Fruit fly (Drosophila melanogaster) Kc167 (cell line): ENCODE results near the gene CG11674.

ENCODE experiments used
- Myc ChIP-seq: fragments of >200 bp; optimal IDR thresholded peaks from 2 replicates; lab custom pipeline; 2017; ENCODE audit warnings: missing external identifiers
- Sin3A ChIP-seq: fragments of >200 bp; optimal IDR thresholded peaks from 2 replicates; lab custom pipeline; 2018; ENCODE audit warnings: missing external identifiers
- h ChIP-seq: fragments of >200 bp; optimal IDR thresholded peaks from 3 replicates; lab custom pipeline; 2018; ENCODE audit warnings: missing external identifiers
- insv ChIP-seq: fragments of >200 bp; optimal IDR thresholded peaks from 3 replicates; lab custom pipeline; 2018; ENCODE audit warnings: missing external identifiers
- psq ChIP-seq: fragments of >200 bp; optimal IDR thresholded peaks from 2 replicates; lab custom pipeline; 2017; ENCODE audit warnings: missing external identifiers
- ttk ChIP-seq: sonication (Bioruptor generic); optimal IDR thresholded peaks from 2 replicates; lab custom pipeline; 2017; ENCODE audit warnings: missing external identifiers

The CG11674 gene

DNA sequence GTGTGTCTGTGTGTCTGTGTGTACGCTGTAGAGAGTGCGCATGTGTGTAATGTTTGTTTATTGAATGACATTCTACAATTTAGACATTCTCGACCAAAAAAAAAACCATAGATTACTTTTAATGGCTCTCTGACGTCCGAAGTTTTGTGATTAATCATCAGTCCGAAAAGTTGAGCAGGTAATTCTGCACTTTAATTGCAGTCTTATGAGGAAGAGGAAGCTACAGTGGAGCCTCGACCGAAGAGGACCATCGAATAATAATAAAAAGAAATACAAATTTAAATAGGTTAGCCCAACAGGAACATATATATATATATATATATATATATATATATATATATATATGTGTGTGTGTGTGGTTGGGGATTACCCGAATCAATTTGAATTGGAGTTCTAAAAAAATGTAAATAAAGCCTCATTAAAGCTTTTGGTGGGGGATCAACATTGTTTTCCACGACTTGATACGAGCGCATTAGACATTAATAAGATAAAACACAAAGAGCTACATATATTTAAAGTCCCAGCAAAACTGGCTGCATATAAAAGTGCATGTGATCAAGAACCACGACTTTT lies 16.4 kb downstream of the CG11674 start:
- TF ChIP-seq Myc (no peak), ttk (no peak)

- TF ChIP-seq h (no peak), insv (lab: Kevin White, UChicago) (no peak), Myc (no peak), psq (lab: Kevin White, UChicago) (no peak), Sin3A (lab: Kevin White, UChicago) (no peak), ttk (no peak)
Measured at dm6 chrX:14208426-14209208, 17.1 kb downstream of the CG11674 start.

- TF ChIP-seq psq (lab: Kevin White, UChicago) (no peak), Sin3A (lab: Kevin White, UChicago) (no peak), Myc (no peak), h (no peak), insv (lab: Kevin White, UChicago) (no peak), ttk (no peak)
Measured at dm6 chrX:14201178-14201577, 24.5 kb downstream of the CG11674 start, which contains the start of gene Prp16. TSS of gene Prp16 (plus strand) at chrX:14201362.

DNA sequence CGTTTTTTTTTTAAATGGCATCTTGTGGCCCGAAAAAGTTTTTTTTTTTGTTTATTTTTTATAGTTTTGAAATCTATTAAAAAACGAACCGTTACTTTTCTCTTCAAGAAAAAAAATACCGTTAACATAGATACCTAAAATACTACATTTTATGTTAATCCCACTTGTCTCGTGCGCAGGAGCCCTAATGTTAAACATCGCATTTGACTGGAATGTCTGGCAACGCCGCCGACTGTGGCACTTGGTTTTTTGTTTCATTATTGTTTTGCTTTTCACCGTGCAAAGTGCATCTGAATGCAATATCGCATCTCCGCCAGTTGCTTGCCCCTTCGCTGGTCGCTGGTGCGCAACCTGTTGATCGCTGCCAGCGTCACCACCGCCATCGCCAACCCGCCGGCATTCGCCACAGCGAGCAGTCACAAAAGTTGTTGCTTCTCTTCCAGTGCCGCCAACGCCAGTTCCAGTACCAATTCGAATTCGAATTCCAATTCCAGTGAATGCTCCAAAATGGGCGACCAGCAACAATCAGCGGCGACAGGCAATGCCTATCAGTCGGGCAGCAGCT lies 25.6 kb downstream of the CG11674 start, which contains the start of gene CG11590:
CG11590 (plus strand) TSS at position 212 of the 565 bp plus-strand sequence.
- TF ChIP-seq Sin3A (lab: Kevin White, UChicago) (no peak), Myc (no peak), insv (lab: Kevin White, UChicago) (no peak), ttk (no peak), psq (lab: Kevin White, UChicago) (no peak), h (no peak)

- TF ChIP-seq Myc (no peak), Sin3A (lab: Kevin White, UChicago) (no peak), h (no peak), psq (lab: Kevin White, UChicago) (no peak), insv (lab: Kevin White, UChicago) (no peak), ttk (no peak)
Measured at dm6 chrX:14193013-14193412, 32.7 kb downstream of the CG11674 start, which contains the start of gene yl. TSS of gene yl (plus strand) at chrX:14193214.

DNA sequence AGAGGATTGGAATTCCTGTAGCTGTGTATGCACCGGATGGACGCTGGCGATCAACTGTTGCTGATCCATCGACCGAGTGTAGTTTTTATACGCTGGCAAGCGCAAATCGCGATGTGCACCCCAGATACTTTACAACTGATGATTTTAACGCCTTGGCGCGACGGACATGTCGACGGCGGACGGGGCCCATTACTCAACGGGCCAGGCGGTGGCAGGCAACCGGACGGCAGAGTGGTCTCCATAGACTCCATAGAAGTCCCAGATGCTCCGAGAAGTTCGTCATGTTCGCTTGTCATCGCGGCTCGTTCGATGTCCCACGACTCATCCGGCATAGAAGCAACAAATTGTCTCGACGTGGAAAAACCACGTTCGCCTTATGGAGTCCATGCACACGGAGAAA lies 33.8 kb downstream of the CG11674 start, which contains the start of gene CG13403:
CG13403 (minus strand) TSS at position 101 of the 400 bp plus-strand sequence.
- TF ChIP-seq Myc: no peak
- TF ChIP-seq h: no peak
- no peak for TF ChIP-seq psq (lab: Kevin White, UChicago)
- TF ChIP-seq ttk: no peak
- no peak for TF ChIP-seq insv (lab: Kevin White, UChicago)
- TF ChIP-seq Sin3A (lab: Kevin White, UChicago): no peak

- no peak for TF ChIP-seq Sin3A (lab: Kevin White, UChicago)
- no peak for TF ChIP-seq h
- TF ChIP-seq ttk: no peak
- TF ChIP-seq psq (lab: Kevin White, UChicago): no peak
- no peak for TF ChIP-seq Myc
- TF ChIP-seq insv (lab: Kevin White, UChicago): no peak
Measured at dm6 chrX:14189216-14189615, 36.5 kb downstream of the CG11674 start, which contains the start of gene CG11585. TSS of gene CG11585 (plus strand) at chrX:14189516.

DNA sequence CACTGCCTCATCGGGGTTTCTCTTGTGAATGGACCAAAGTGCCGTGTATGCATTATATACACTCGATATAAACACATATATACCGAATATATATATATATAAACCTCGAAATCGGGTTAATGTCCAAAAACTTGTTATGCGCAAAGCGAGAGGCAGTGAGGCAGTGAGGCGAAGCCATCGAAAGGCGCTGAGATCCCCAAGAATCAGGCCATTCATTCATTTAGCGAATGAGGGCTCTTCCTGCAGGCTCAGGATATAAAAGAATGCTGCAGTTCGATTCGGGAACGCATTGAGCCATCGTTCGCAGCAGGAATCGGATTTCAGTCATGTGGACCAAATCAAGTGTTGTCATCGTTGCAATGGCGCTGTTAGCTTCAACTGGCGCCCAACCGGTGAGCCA lies 38.7 kb downstream of the CG11674 start, which contains the start of gene CG12481:
CG12481 (plus strand) TSS at position 301 of the 400 bp plus-strand sequence.
- no peak for TF ChIP-seq psq (lab: Kevin White, UChicago)
- TF ChIP-seq h: no peak
- no peak for TF ChIP-seq Myc
- TF ChIP-seq ttk: no peak
- TF ChIP-seq insv (lab: Kevin White, UChicago): no peak
- no peak for TF ChIP-seq Sin3A (lab: Kevin White, UChicago)

dm6 chrX:14184062-14184611 lies 41.5 kb downstream of the CG11674 start, which contains the start of gene CG32603:
TSS of gene CG32603 (plus strand) at chrX:14184561.
- TF ChIP-seq insv (lab: Kevin White, UChicago): no peak
- TF ChIP-seq Myc: no peak
- TF ChIP-seq Sin3A (lab: Kevin White, UChicago): no peak
- no peak for TF ChIP-seq ttk
- no peak for TF ChIP-seq h
- no peak for TF ChIP-seq psq (lab: Kevin White, UChicago)

DNA sequence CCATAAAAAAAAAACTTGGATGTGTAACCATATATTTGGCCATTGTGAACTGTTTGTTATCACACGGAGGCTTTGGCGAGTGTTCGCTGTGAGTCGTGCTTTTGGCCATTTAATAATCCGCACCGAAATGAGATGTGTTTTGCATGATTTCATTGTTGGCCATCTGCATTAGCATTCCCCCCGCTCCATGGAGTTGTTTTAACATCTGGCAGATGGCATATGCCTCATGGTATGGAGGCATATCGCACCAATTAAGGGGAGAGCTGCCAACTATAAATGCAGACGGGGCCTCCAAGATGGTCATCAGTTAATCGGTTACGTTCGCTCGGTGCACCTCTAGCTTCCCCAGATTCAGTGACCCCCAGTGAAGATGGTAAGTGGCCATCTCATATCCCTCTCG lies 45.0 kb downstream of the CG11674 start, which contains the start of gene CG11584:
CG11584 (plus strand) TSS at position 301 of the 400 bp plus-strand sequence.
- TF ChIP-seq ttk (no peak), h (no peak), psq (lab: Kevin White, UChicago) (no peak), Sin3A (lab: Kevin White, UChicago) (no peak), insv (lab: Kevin White, UChicago) (no peak), Myc (no peak)

DNA sequence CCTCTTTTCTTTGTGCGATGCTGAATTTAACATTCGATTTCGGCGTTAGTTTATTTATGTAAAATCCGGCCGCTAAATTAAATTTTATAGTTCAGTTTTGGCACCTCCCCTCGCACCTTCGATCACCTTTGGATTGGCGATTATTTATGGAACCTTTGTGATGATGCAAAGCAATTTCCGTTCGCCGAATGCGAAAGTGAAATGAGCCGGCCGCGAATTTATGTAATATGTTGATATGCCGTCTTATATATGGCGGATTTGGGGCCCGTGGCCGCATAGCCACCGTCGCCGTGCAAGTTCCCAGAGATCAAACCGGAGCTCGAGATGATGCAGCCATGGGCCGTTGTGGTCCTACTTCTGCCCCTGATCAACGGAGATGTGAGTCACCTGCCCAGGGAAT lies 49.1 kb downstream of the CG11674 start, which contains the start of gene CG11581:
CG11581 (plus strand) TSS at position 301 of the 400 bp plus-strand sequence.
- TF ChIP-seq Sin3A (lab: Kevin White, UChicago) (no peak), Myc (no peak), psq (lab: Kevin White, UChicago) (no peak), insv (lab: Kevin White, UChicago) (no peak), h (no peak)

DNA sequence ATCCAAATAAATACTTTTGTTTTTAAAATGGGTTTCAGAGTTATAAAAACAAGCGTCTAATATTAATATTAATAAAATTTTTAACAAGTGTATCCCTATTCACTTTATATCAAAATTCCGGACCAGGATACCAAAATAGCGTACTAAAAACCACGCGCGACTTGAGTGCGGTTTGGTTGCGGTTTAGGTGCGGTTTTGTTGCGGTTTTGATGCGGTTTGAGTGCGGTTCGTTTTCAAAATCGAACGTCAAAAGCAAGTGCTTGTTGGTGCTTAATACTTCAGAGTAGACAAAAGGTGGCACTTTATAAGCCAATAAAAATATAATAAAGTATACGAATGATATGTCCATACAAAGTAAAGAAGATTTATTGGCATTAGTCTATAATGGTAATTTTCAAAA lies 50.0 kb downstream of the CG11674 start:
- no peak for TF ChIP-seq psq (lab: Kevin White, UChicago)
